Worm (Caenorhabditis elegans) whole organism, late embryonic: ENCODE measurements around the gene D1054.3.

Experiments
- ceh-6 ChIP-seq: fragments of 200-800 bp; sonication (Bioruptor generic); optimal IDR thresholded peaks from 2 replicates; lab custom pipeline; 2018; ENCODE audit warnings: mild to moderate bottlenecking, missing genetic modification characterization, missing compliant biosample characterization
- elt-2 ChIP-seq: sonication (generic microtip); optimal IDR thresholded peaks from 2 replicates; lab custom pipeline; 2016; ENCODE audit warnings: missing genetic modification reagents, missing genetic modification characterization, missing compliant biosample characterization
- ets-4 ChIP-seq: sonication (generic microtip); optimal IDR thresholded peaks from 2 replicates; lab custom pipeline; 2016; ENCODE audit warnings: missing genetic modification characterization, missing compliant biosample characterization
- nfya-1 ChIP-seq: sonication (generic microtip); optimal IDR thresholded peaks from 2 replicates; lab custom pipeline; 2017; ENCODE audit warnings: missing genetic modification characterization, mild to moderate bottlenecking, missing compliant biosample characterization, antibody characterized with exemption, moderate library complexity
- unc-42 ChIP-seq: sonication (generic microtip); optimal IDR thresholded peaks from 2 replicates; lab custom pipeline; 2016; ENCODE audit warnings: missing genotype, missing genetic modification characterization, missing compliant biosample characterization
- ztf-16 ChIP-seq: sonication (generic microtip); optimal IDR thresholded peaks from 2 replicates; lab custom pipeline; 2017; ENCODE audit warnings: missing genetic modification characterization, missing compliant biosample characterization

Gene D1054.3

ce11 chrV:10816831-10817230, 45.6 kb downstream of the D1054.3 start:
- TF ChIP-seq ceh-6 (GFP tag; lab: Kevin White, UChicago) (no peak), elt-2 (tag; lab: Kevin White, UChicago) (no peak), unc-42 (peak; percentile 88)
- TF ChIP-seq, all 69 proteins: peak for 1

ce11 chrV:10818498-10818897, 47.2 kb downstream of the D1054.3 start:
- TF ChIP-seq ztf-16 (tag; lab: Kevin White, UChicago) = no peak
- TF ChIP-seq unc-42 = peak; percentile 67
- TF ChIP-seq nfya-1 (tag; lab: Kevin White, UChicago) = no peak
- no peak for TF ChIP-seq ets-4
